Worm (Caenorhabditis elegans): ENCODE measurements around the gene lect-2.

The lect-2 gene

DNA sequence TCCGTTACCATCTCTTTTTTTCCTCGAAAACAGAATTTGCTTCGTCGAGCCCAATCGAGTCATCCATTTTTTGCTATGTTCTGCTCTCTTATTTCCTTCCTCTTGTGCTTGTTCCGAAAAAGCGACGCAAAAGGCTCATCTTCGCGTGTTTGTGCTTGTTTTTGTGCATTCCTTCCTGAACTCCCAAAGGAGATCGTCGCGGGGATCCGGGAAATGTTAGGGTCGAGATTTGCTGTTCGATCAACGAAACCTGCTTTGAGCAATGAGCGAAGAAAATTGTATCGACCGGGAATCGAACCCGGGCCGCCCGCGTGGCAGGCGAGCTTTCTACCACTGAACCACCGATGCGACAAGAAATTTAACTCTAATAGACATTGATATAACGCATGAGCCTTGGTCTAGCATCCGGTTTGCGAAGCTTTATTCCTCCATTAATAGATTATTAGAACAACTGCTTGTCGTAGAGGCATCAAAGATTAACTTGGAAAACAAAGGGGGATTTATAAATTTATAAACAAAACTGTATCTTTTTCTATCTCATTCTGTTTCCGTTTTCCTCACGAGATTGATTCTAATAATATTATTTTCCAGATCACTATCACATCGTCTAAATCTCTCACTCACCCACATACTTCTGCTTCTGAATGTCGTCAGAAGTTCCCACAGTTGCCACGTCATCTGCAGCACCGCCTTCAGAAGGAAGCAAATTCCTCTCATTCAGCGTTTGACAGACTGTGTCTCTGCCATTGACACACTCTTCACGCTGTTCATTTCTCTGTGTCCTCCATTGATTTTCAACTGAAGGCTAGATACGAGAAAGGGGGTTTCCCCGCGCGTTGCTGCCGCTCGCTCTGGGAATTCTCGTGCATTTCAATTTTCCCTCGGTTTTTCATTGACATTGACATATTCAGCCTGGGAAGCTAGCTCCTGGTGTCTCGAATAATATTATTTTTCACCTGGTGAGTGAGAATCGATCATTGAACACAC is 8.3 kb upstream of the lect-2 start, which contains the start of gene K05F1.6 (continued):
- TF ChIP-seq dve-1 (tag; optimal IDR thresholded peaks at IDR 0.05) (peak; percentile 73), ceh-48 (tag; optimal IDR thresholded peaks at IDR 0.05) (peak; percentile 31), ama-1 (optimal IDR thresholded peaks at IDR 0.05) (no peak), sox-2 (GFP tag; IDR thresholded peaks at IDR 0.05) (no peak), K09A11.1 (tag; optimal IDR thresholded peaks at IDR 0.05; ENCODE audit: insufficient read depth) (no peak), nhr-232 (tag; optimal IDR thresholded peaks at IDR 0.05) (peak; percentile 49), K02D7.2 (tag; optimal IDR thresholded peaks at IDR 0.05) (peak; percentile 77), sdc-2 (tag; optimal IDR thresholded peaks at IDR 0.05) (peak; percentile 41), pag-3 (tag; optimal IDR thresholded peaks at IDR 0.05; ENCODE audit: borderline replicate concordance) (peak; percentile 24), eyg-1 (tag; optimal IDR thresholded peaks at IDR 0.05) (no peak), hlh-6 (tag; optimal IDR thresholded peaks at IDR 0.05) (peak; percentile 68), C38D4.7 (GFP tag; optimal IDR thresholded peaks at IDR 0.05) (peak; percentile 67), ceh-2 (tag; optimal IDR thresholded peaks at IDR 0.05) (peak; percentile 34), syd-9 (tag; optimal IDR thresholded peaks at IDR 0.05) (no peak), fkh-10 (GFP tag; optimal IDR thresholded peaks at IDR 0.05) (no peak), che-1 (tag; optimal IDR thresholded peaks at IDR 0.05) (peak; percentile 63), pha-4 (tag; optimal IDR thresholded peaks at IDR 0.05) (no peak), ceh-34 (tag; optimal IDR thresholded peaks at IDR 0.05) (peak; percentile 28), tbx-2 (tag; optimal IDR thresholded peaks at IDR 0.05) (peak; percentile 60), ceh-9 (tag; optimal IDR thresholded peaks at IDR 0.05) (peak; percentile 61), fkh-6 (tag; optimal IDR thresholded peaks at IDR 0.05) (no peak), gmeb-2 (tag; optimal IDR thresholded peaks at IDR 0.05) (peak; percentile 55)

DNA sequence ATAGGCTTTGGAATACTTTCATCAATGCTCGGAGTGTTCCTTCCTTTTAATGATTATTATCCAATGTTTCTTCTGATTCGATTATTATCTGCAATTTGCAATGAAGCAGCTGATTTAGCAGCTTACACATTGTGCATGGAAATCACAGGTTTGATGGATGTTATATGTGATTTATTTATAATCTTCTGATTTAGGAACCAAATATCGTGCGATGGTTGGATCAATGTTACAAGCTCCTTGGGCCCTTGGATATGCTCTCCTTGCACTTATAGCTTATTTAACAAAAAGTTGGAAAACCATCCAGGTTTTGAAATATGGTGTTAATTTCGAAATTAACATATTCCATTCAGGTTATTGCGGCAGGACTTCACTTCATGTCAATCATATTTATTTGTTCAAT is 5.0 kb upstream of the lect-2 start:
- TF ChIP-seq ceh-9 (tag; optimal IDR thresholded peaks at IDR 0.05) (no peak), pha-4 (tag; optimal IDR thresholded peaks at IDR 0.05) (no peak), tbx-7 (tag; optimal IDR thresholded peaks at IDR 0.05) (no peak), ceh-19 (GFP tag; optimal IDR thresholded peaks at IDR 0.05) (no peak), dve-1 (tag; optimal IDR thresholded peaks at IDR 0.05) (no peak), nfya-1 (tag; optimal IDR thresholded peaks at IDR 0.05) (no peak), ceh-31 (tag; optimal IDR thresholded peaks at IDR 0.05) (no peak), K02D7.2 (tag; optimal IDR thresholded peaks at IDR 0.05) (no peak), ttx-3 (tag; optimal IDR thresholded peaks at IDR 0.05) (no peak), elt-2 (tag; optimal IDR thresholded peaks at IDR 0.05) (no peak), syd-9 (tag; optimal IDR thresholded peaks at IDR 0.05) (no peak), K09A11.1 (tag; optimal IDR thresholded peaks at IDR 0.05; ENCODE audit: insufficient read depth) (no peak), hlh-15 (tag; optimal IDR thresholded peaks at IDR 0.05) (no peak), ref-2 (tag; optimal IDR thresholded peaks at IDR 0.05) (no peak), fax-1 (tag; optimal IDR thresholded peaks at IDR 0.05) (no peak), ets-4 (tag; optimal IDR thresholded peaks at IDR 0.05) (no peak), hlh-13 (GFP tag; optimal IDR thresholded peaks at IDR 0.05) (no peak)

DNA sequence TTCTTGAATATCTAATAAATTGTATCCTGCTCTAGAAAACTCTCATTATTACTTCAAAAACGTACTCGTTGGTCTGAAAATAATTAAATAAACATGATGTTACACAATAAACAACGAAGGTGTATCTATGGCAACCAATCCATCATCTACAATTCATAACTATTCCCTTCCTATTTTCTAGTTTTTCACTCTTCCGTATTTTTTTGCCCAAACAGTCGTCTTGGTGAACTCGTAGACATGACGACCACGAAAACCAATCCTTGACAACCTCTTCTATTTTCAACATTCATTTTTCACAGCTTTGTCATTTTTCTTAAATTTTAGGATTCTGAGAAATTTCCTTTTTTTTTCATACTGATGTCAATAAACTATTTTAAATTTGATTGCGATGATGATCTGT is 1.7 kb upstream of the lect-2 start, which contains the start of gene K05F1.13:
Gene K05F1.13, plus strand, starts transcription at position 301 of the 400 bp plus-strand sequence.
- TF ChIP-seq sox-2 (GFP tag; IDR thresholded peaks at IDR 0.05) (no peak), hlh-15 (tag; optimal IDR thresholded peaks at IDR 0.05) (no peak), K02D7.2 (tag; optimal IDR thresholded peaks at IDR 0.05) (no peak), unc-3 (GFP tag; conservative IDR thresholded peaks at IDR 0.05) (no peak), unc-3 (tag; optimal IDR thresholded peaks at IDR 0.05) (no peak), pax-1 (tag; optimal IDR thresholded peaks at IDR 0.05) (no peak), fkh-6 (tag; optimal IDR thresholded peaks at IDR 0.05) (no peak)

All from whole organism, late embryonic.